Fruit fly (Drosophila melanogaster) whole organism, embryonic: ENCODE results near the gene CG5087.
A peak's percentile ranks its signal among the peaks of the same experiment; 100 is the strongest.

Experiments
- Adf1 ChIP-seq: fragments of 200-800 bp; sonication (Bioruptor generic); IDR thresholded peaks from 2 replicates; pipeline ENCODE4 v1.3.6; 2022; ENCODE audit warnings: missing biosample characterization, missing genetic modification characterization
- Asciz ChIP-seq: fragments of 200-800 bp; sonication (Bioruptor generic); optimal IDR thresholded peaks from 2 replicates; lab custom pipeline; 2017; ENCODE audit warnings: missing biosample characterization, mild to moderate bottlenecking, missing genetic modification characterization, missing genetic modification reagents
- CG10267 ChIP-seq: fragments of 200-800 bp; sonication (Bioruptor generic); optimal IDR thresholded peaks from 2 replicates; lab custom pipeline; 2018; ENCODE audit warnings: missing biosample characterization, mild to moderate bottlenecking, missing genetic modification characterization, moderate library complexity
- CG11504 ChIP-seq: fragments of 200-800 bp; sonication (Bioruptor generic); optimal IDR thresholded peaks from 3 replicates; lab custom pipeline; 2019; ENCODE audit warnings: missing biosample characterization, mild to moderate bottlenecking, missing genetic modification characterization, moderate library complexity
- CG11560 ChIP-seq: fragments of 200-800 bp; sonication (Bioruptor generic); IDR thresholded peaks from 3 replicates; pipeline ENCODE4 v1.3.6; 2022; ENCODE audit warnings: missing biosample characterization, missing genetic modification characterization
- CG12391 ChIP-seq: fragments of 200-800 bp; sonication (Bioruptor generic); optimal IDR thresholded peaks from 3 replicates; lab custom pipeline; 2018; ENCODE audit warnings: missing biosample characterization, mild to moderate bottlenecking, missing genetic modification characterization, moderate library complexity
- CG13424 ChIP-seq: fragments of 200-800 bp; sonication (Bioruptor generic); optimal IDR thresholded peaks from 2 replicates; lab custom pipeline; 2019; ENCODE audit warnings: missing biosample characterization, mild to moderate bottlenecking, missing genetic modification characterization, moderate library complexity
- CG14710 ChIP-seq: fragments of 200-800 bp; sonication (Bioruptor generic); optimal IDR thresholded peaks from 3 replicates; lab custom pipeline; 2019; ENCODE audit warnings: missing biosample characterization, mild to moderate bottlenecking, missing genetic modification characterization, moderate library complexity
- CG15073 ChIP-seq: fragments of 200-800 bp; sonication (Bioruptor generic); optimal IDR thresholded peaks from 2 replicates; lab custom pipeline; 2016; ENCODE audit warnings: missing biosample characterization, missing genetic modification characterization
- CG15696 ChIP-seq: fragments of 200-800 bp; sonication (Bioruptor generic); optimal IDR thresholded peaks from 2 replicates; lab custom pipeline; 2019; ENCODE audit warnings: missing biosample characterization, mild to moderate bottlenecking, missing genetic modification characterization, moderate library complexity
- CG17361 ChIP-seq: fragments of 200-800 bp; sonication (Bioruptor generic); IDR thresholded peaks from 3 replicates; pipeline ENCODE4 v1.3.6; 2022; ENCODE audit warnings: missing biosample characterization, missing genetic modification characterization
- CG17385 ChIP-seq: fragments of 200-800 bp; sonication (Bioruptor generic); optimal IDR thresholded peaks from 3 replicates; lab custom pipeline; 2018; ENCODE audit warnings: missing biosample characterization, mild to moderate bottlenecking, missing genetic modification characterization
- CG18764 ChIP-seq: fragments of 200-800 bp; sonication (Bioruptor generic); optimal IDR thresholded peaks from 3 replicates; lab custom pipeline; 2016; ENCODE audit warnings: missing biosample characterization, missing genetic modification characterization
- CG2202 ChIP-seq: fragments of 200-800 bp; sonication (Bioruptor generic); optimal IDR thresholded peaks from 2 replicates; lab custom pipeline; 2018; ENCODE audit warnings: missing biosample characterization, mild to moderate bottlenecking, missing genetic modification characterization
- CG2712 ChIP-seq: fragments of 200-800 bp; optimal IDR thresholded peaks from 3 replicates; lab custom pipeline; 2019; ENCODE audit warnings: missing biosample characterization, mild to moderate bottlenecking, missing genetic modification characterization, moderate library complexity
- CG31441 ChIP-seq: fragments of 200-800 bp; sonication (Bioruptor generic); IDR thresholded peaks from 2 replicates; pipeline ENCODE4 v1.3.6; 2022; ENCODE audit warnings: missing biosample characterization, missing genetic modification characterization
- CG4360 ChIP-seq: fragments of 200-800 bp; sonication (Bioruptor generic); IDR thresholded peaks from 2 replicates; pipeline ENCODE4 v1.3.6; 2022; ENCODE audit warnings: missing biosample characterization, missing genetic modification characterization
- CG4707 ChIP-seq: fragments of 200-800 bp; sonication (Bioruptor generic); optimal IDR thresholded peaks from 2 replicates; lab custom pipeline; 2018; ENCODE audit warnings: missing biosample characterization, mild to moderate bottlenecking, missing genetic modification characterization, moderate library complexity
- CG6683 ChIP-seq: fragments of 200-800 bp; sonication (Bioruptor generic); optimal IDR thresholded peaks from 2 replicates; lab custom pipeline; 2017; ENCODE audit warnings: missing biosample characterization, mild to moderate bottlenecking, missing genetic modification characterization, missing genetic modification reagents
- CG6791 ChIP-seq: fragments of 200-800 bp; sonication (Bioruptor generic); IDR thresholded peaks from 3 replicates; pipeline ENCODE4 v1.3.6; 2022; ENCODE audit warnings: missing biosample characterization, missing genetic modification characterization; ENCODE audit not compliant: partially characterized antibody
- CG7839 ChIP-seq: fragments of 200-800 bp; sonication (Bioruptor generic); optimal IDR thresholded peaks from 3 replicates; lab custom pipeline; 2018; ENCODE audit warnings: missing biosample characterization, mild to moderate bottlenecking, missing genetic modification characterization, moderate library complexity
- CG7928 ChIP-seq: fragments of 200-800 bp; sonication (Bioruptor generic); optimal IDR thresholded peaks from 2 replicates; lab custom pipeline; 2017; ENCODE audit warnings: missing biosample characterization, mild to moderate bottlenecking, missing genetic modification characterization
- CG8388 ChIP-seq: fragments of 200-800 bp; sonication (Bioruptor generic); optimal IDR thresholded peaks from 2 replicates; lab custom pipeline; 2019; ENCODE audit warnings: missing biosample characterization, mild to moderate bottlenecking, missing genetic modification characterization, moderate library complexity
- CG9727 ChIP-seq: fragments of 200-800 bp; sonication (Bioruptor generic); optimal IDR thresholded peaks from 3 replicates; lab custom pipeline; 2017; ENCODE audit warnings: missing biosample characterization, mild to moderate bottlenecking, missing genetic modification characterization
- CG9797 ChIP-seq: fragments of 200-800 bp; sonication (Bioruptor generic); optimal IDR thresholded peaks from 3 replicates; lab custom pipeline; 2018; ENCODE audit warnings: missing biosample characterization, mild to moderate bottlenecking, missing genetic modification characterization
- D19A ChIP-seq: fragments of 200-800 bp; optimal IDR thresholded peaks from 3 replicates; lab custom pipeline; 2019; ENCODE audit warnings: missing biosample characterization, mild to moderate bottlenecking, missing genetic modification characterization, moderate library complexity
- Med ChIP-seq: fragments of 200-800 bp; sonication (Bioruptor generic); peaks from one replicate; lab custom pipeline; 2016; ENCODE audit warnings: missing biosample characterization, missing genetic modification characterization, mild to moderate bottlenecking, inconsistent platforms, moderate library complexity
- TFAM ChIP-seq: fragments of 200-800 bp; sonication (Bioruptor generic); optimal IDR thresholded peaks from 2 replicates; lab custom pipeline; 2017; ENCODE audit warnings: missing biosample characterization, missing genetic modification characterization, inconsistent platforms
- Vsx1 ChIP-seq: fragments of 200-800 bp; sonication (Bioruptor generic); optimal IDR thresholded peaks from 2 replicates; lab custom pipeline; 2017; ENCODE audit warnings: missing biosample characterization, mild to moderate bottlenecking, missing genetic modification characterization, missing genetic modification reagents
- bcd ChIP-seq: fragments of 200-800 bp; sonication (Bioruptor generic); optimal IDR thresholded peaks from 2 replicates; lab custom pipeline; 2017; ENCODE audit warnings: missing biosample characterization, mild to moderate bottlenecking, missing genetic modification characterization
- bigmax ChIP-seq: fragments of 200-800 bp; sonication (Bioruptor generic); optimal IDR thresholded peaks from 2 replicates; lab custom pipeline; 2018; ENCODE audit warnings: missing biosample characterization, mild to moderate bottlenecking, missing genetic modification characterization
- cad ChIP-seq: fragments of >200 bp; optimal IDR thresholded peaks from 2 replicates; lab custom pipeline; 2017; ENCODE audit warnings: missing biosample characterization, missing genetic modification characterization
- crp ChIP-seq, 2 experiments: fragments of 200-800 bp; sonication (Bioruptor generic); optimal IDR thresholded peaks; 2 replicates in 1 of 2; 3 replicates in 1 of 2; lab custom pipeline; 2017; ENCODE audit warnings: missing biosample characterization in 2 of 2, missing genetic modification characterization in 2 of 2, mild to moderate bottlenecking in 1 of 2, moderate library complexity in 1 of 2
- dmrt99B ChIP-seq: fragments of 200-800 bp; sonication (Bioruptor generic); optimal IDR thresholded peaks from 2 replicates; lab custom pipeline; 2018; ENCODE audit warnings: missing biosample characterization, mild to moderate bottlenecking, missing genetic modification characterization, moderate library complexity
- fd96Cb ChIP-seq: fragments of 200-800 bp; sonication (Bioruptor generic); optimal IDR thresholded peaks from 2 replicates; lab custom pipeline; 2018; ENCODE audit warnings: missing biosample characterization, mild to moderate bottlenecking, missing genetic modification characterization, moderate library complexity
- gro ChIP-seq: fragments of 200-800 bp; sonication (Bioruptor generic); optimal IDR thresholded peaks from 2 replicates; lab custom pipeline; 2016; ENCODE audit warnings: missing biosample characterization, missing genetic modification characterization
- gsb-n ChIP-seq: fragments of 200-800 bp; sonication (Bioruptor generic); optimal IDR thresholded peaks from 3 replicates; lab custom pipeline; 2018; ENCODE audit warnings: missing biosample characterization, mild to moderate bottlenecking, missing genetic modification characterization
- lmd ChIP-seq: fragments of 200-800 bp; sonication (Bioruptor generic); IDR thresholded peaks from 2 replicates; pipeline ENCODE4 v1.3.6; 2022; ENCODE audit warnings: missing biosample characterization, missing genetic modification characterization
- nmo ChIP-seq: fragments of 200-800 bp; sonication (Bioruptor generic); optimal IDR thresholded peaks from 2 replicates; lab custom pipeline; 2018; ENCODE audit warnings: missing biosample characterization, mild to moderate bottlenecking, missing genetic modification characterization, moderate library complexity
- pho ChIP-seq: fragments of 200-800 bp; sonication (Bioruptor generic); optimal IDR thresholded peaks from 2 replicates; lab custom pipeline; 2016; ENCODE audit warnings: missing biosample characterization, missing genetic modification characterization
- rib ChIP-seq: fragments of 200-800 bp; sonication (Bioruptor generic); IDR thresholded peaks from 2 replicates; pipeline ENCODE4 v1.3.6; 2022; ENCODE audit warnings: missing biosample characterization, missing genetic modification characterization
- ro ChIP-seq: fragments of 200-800 bp; sonication (Bioruptor generic); IDR thresholded peaks from 2 replicates; pipeline ENCODE4 v1.3.6; 2022; ENCODE audit warnings: missing biosample characterization, missing genetic modification characterization
- sens ChIP-seq: fragments of 200-800 bp; sonication (Bioruptor generic); peaks from one replicate; lab custom pipeline; 2016; ENCODE audit warnings: missing biosample characterization, missing genetic modification characterization
- sna ChIP-seq: fragments of 200-800 bp; sonication (Bioruptor generic); IDR thresholded peaks from 2 replicates; pipeline ENCODE4 v1.3.6; 2022; ENCODE audit warnings: missing biosample characterization, missing genetic modification characterization; ENCODE audit not compliant: partially characterized antibody
- unpg ChIP-seq: fragments of 200-800 bp; sonication (Bioruptor generic); optimal IDR thresholded peaks from 3 replicates; lab custom pipeline; 2018; ENCODE audit warnings: missing biosample characterization, mild to moderate bottlenecking, missing genetic modification characterization, moderate library complexity
- vvl ChIP-seq: fragments of 200-800 bp; sonication (Bioruptor generic); IDR thresholded peaks from 2 replicates; pipeline ENCODE4 v1.3.6; 2022; ENCODE audit warnings: missing biosample characterization, missing genetic modification characterization
- wdn ChIP-seq: fragments of 200-800 bp; sonication (Bioruptor generic); IDR thresholded peaks from 2 replicates; pipeline ENCODE4 v1.3.6; 2022; ENCODE audit warnings: missing biosample characterization, missing genetic modification characterization
- zen ChIP-seq: fragments of 200-800 bp; sonication (Bioruptor generic); optimal IDR thresholded peaks from 3 replicates; lab custom pipeline; 2018; ENCODE audit warnings: missing biosample characterization, mild to moderate bottlenecking, missing genetic modification characterization, moderate library complexity

CG5087 gene

dm6 chr3L:9042200-9042988 is 44.4 kb downstream of the CG5087 start (continued):
- peak; percentile 24 for TF ChIP-seq CG9727 (GFP tag; lab: Kevin White, UChicago)
- TF ChIP-seq CG7928 (GFP tag; lab: Kevin White, UChicago), result no peak
- peak; percentile 74 for TF ChIP-seq sens
- TF ChIP-seq CG7839, result peak; percentile 59
- no peak for TF ChIP-seq CG6791 (GFP tag; lab: Robert Waterston, UW)
- TF ChIP-seq Vsx1 (GFP tag; lab: Kevin White, UChicago), result no peak
- TF ChIP-seq CG15696 (tag; lab: Kevin White, UChicago), result peak; percentile 42
- TF ChIP-seq nmo (GFP tag; lab: Kevin White, UChicago), result peak; percentile 71
- no peak for TF ChIP-seq rib (GFP tag; lab: Robert Waterston, UW)
- TF ChIP-seq Adf1 (GFP tag; lab: Robert Waterston, UW), result no peak
- TF ChIP-seq CG6683 (GFP tag; lab: Kevin White, UChicago), result no peak
- TF ChIP-seq CG14710 (tag; lab: Kevin White, UChicago), result peak; percentile 63
- TF ChIP-seq gro (GFP tag; lab: Kevin White, UChicago), result no peak
- TF ChIP-seq CG31441 (GFP tag; lab: Robert Waterston, UW), result peak; percentile 70
- peak; percentile 64 for TF ChIP-seq dmrt99B
- TF ChIP-seq CG9797 (GFP tag; lab: Kevin White, UChicago), result no peak
- TF ChIP-seq pho, result no peak
- no peak for TF ChIP-seq CG18764
- no peak for TF ChIP-seq ro (GFP tag; lab: Robert Waterston, UW)
- TF ChIP-seq unpg, result peak; percentile 55
- TF ChIP-seq Asciz (GFP tag; lab: Kevin White, UChicago), result peak; percentile 52
- TF ChIP-seq crp (GFP tag; optimal IDR thresholded peaks at IDR 0.05; lab: Kevin White, UChicago), result no peak
- TF ChIP-seq CG4707, result no peak
- TF ChIP-seq bigmax (GFP tag; lab: Kevin White, UChicago), result no peak
- peak; percentile 27 for TF ChIP-seq CG2202 (tag; lab: Kevin White, UChicago)
- TF ChIP-seq cad, result peak; percentile 92
- peak; percentile 62 for TF ChIP-seq Med (GFP tag; lab: Kevin White, UChicago)
- TF ChIP-seq sna (GFP tag; lab: Robert Waterston, UW), result no peak
- no peak for TF ChIP-seq wdn (GFP tag; lab: Robert Waterston, UW)
- TF ChIP-seq CG17361 (GFP tag; lab: Robert Waterston, UW), result peak; percentile 63; the same call in 2 of the 3 replicates
- 0 out of 2 replicates have a peak, but pooled peaks have one; percentile 16 for TF ChIP-seq CG4360 (GFP tag; lab: Robert Waterston, UW)
- no peak for TF ChIP-seq CG15073 (GFP tag; lab: Kevin White, UChicago)
- peak; percentile 55 for TF ChIP-seq CG12391 (tag; lab: Kevin White, UChicago)
- TF ChIP-seq CG11560 (tag; lab: Robert Waterston, UW), result no peak
- peak; percentile 60 for TF ChIP-seq CG10267 (tag; lab: Kevin White, UChicago)
- TF ChIP-seq CG13424 (tag; lab: Kevin White, UChicago), result peak; percentile 59
- TF ChIP-seq vvl (GFP tag; lab: Robert Waterston, UW), result peak; percentile 81
- TF ChIP-seq lmd (GFP tag; lab: Robert Waterston, UW), result peak; percentile 25; the same call in 1 of the 2 replicates
- peak; percentile 76 for TF ChIP-seq zen
- TF ChIP-seq CG2712 (tag; lab: Kevin White, UChicago), result peak; percentile 82
- peak; percentile 66 for TF ChIP-seq fd96Cb
- TF ChIP-seq gsb-n (tag; lab: Kevin White, UChicago), result peak; percentile 76
- peak; percentile 35 for TF ChIP-seq CG17385 (GFP tag; lab: Kevin White, UChicago)
- TF ChIP-seq CG8388 (GFP tag; lab: Kevin White, UChicago), result peak; percentile 51
- TF ChIP-seq bcd (GFP tag; lab: Kevin White, UChicago), result peak; percentile 40
- TF ChIP-seq D19A (tag; lab: Kevin White, UChicago), result peak; percentile 53
- peak; percentile 64 for TF ChIP-seq CG11504 (tag; lab: Kevin White, UChicago)
- no peak for TF ChIP-seq TFAM (GFP tag; lab: Kevin White, UChicago)
